Worm (Caenorhabditis elegans) whole organism, L4 larva: ENCODE results near the gene ZK892.3.

Source experiments
- aha-1 ChIP-seq: fragments of 150-350 bp; peaks from one replicate; lab custom pipeline; 2014; ENCODE audit warnings: missing biosample characterization, missing genetic modification characterization
- ama-1 ChIP-seq: fragments of 150-350 bp; optimal IDR thresholded peaks from 2 replicates; lab custom pipeline; 2014; ENCODE audit warnings: inconsistent platforms, mixed read lengths
- ceh-32 ChIP-seq: sonication (generic microtip); optimal IDR thresholded peaks from 2 replicates; lab custom pipeline; 2016; ENCODE audit warnings: mild to moderate bottlenecking, missing genetic modification characterization, missing compliant biosample characterization; ENCODE audit not compliant: poor library complexity
- ceh-62 ChIP-seq: sonication (generic microtip); optimal IDR thresholded peaks from 2 replicates; lab custom pipeline; 2017; ENCODE audit warnings: missing biosample characterization, missing genetic modification characterization
- nhr-28 ChIP-seq: fragments of 150-350 bp; optimal IDR thresholded peaks from 2 replicates; lab custom pipeline; 2014; ENCODE audit warnings: missing biosample characterization, missing genetic modification characterization
- nhr-77 ChIP-seq: fragments of 150-350 bp; optimal IDR thresholded peaks from 2 replicates; lab custom pipeline; 2014; ENCODE audit warnings: missing biosample characterization, missing genetic modification characterization

- TF ChIP-seq aha-1 (tag; lab: Kevin White, UChicago) (no peak), nhr-77 (tag; lab: Kevin White, UChicago) (no peak), ceh-62 (tag; lab: Kevin White, UChicago) (no peak), ama-1 (lab: Kevin White, UChicago) (no peak), nhr-28 (tag; lab: Kevin White, UChicago) (no peak), ceh-32 (tag; lab: Kevin White, UChicago) (no peak)
Measured at ce11 chrII:10035425-10035824, 33.8 kb downstream of the ZK892.3 start.
